Worm (Caenorhabditis elegans): ENCODE results near the gene lpr-2.

lpr-2 gene

DNA sequence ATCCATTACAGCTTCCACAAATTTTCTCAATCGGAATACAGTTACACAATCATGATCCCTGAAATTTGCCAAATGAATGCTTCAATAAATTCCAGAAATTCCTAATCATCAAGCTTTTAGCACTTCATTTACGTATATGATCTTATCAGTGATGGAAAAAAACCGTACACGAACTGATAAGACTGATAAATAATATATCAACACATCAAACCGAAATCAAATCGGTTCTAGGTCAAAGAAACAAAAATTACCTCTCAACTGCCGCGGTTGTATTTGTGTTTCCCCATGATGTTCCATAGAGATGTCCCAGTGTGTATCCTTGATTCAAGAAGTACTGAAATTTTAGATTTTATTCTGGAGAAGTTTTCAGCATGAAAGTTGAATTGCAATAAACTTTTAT lies 8.0 kb upstream of the lpr-2 start:
- TF ChIP-seq unc-62 (GFP tag; optimal IDR thresholded peaks at IDR 0.05), result no peak

DNA sequence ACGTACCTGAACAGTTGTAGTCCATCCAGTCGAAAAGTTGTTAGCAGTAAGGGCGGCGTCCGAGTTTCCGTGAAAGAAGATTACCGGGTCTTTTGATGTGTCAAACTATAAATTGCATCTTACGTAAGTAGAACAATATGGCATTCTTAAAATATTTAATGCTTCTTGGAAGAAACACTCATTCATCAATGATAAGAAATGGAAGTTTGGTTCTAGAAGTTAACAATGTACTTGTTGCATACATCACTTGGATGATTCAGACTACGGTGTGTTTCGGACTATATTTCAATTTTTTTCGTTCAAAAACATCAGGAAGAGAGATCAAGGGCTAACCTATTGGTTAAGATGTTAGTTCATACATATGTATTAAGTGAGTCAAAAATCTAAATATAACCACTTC lies 6.9 kb upstream of the lpr-2 start:
- no peak for TF ChIP-seq unc-62 (GFP tag; optimal IDR thresholded peaks at IDR 0.05)

DNA sequence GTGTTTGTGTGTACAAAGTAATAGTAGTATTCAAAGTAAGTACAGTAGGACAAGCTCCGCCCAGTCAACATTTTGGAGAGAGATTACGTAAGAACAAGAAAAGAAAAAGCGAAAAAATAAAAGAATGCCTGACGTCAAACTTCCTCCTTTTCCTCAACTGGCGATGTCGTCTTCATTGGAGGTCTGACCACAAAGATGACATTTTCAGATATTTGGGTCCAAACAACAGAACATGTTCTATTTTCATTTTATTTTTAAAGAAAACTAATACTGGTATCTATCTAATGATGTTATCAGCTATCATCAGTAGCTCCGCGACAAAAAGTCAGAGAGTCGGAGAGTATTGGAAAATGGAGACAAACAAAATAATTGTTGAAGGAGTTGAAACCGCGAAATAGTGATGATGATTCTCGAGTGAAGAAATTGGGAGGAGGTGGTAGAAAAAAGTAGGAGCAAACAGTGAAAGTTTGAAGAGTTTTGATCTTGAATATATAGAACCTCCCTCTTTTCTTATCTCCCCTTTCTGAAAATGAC lies 5.3 kb upstream of the lpr-2 start, which contains the start of gene lips-5:
TSS of gene lips-5 (minus strand) at position 51 of the 534 bp plus-strand sequence.
- TF ChIP-seq unc-62 (GFP tag; optimal IDR thresholded peaks at IDR 0.05), result no peak

DNA sequence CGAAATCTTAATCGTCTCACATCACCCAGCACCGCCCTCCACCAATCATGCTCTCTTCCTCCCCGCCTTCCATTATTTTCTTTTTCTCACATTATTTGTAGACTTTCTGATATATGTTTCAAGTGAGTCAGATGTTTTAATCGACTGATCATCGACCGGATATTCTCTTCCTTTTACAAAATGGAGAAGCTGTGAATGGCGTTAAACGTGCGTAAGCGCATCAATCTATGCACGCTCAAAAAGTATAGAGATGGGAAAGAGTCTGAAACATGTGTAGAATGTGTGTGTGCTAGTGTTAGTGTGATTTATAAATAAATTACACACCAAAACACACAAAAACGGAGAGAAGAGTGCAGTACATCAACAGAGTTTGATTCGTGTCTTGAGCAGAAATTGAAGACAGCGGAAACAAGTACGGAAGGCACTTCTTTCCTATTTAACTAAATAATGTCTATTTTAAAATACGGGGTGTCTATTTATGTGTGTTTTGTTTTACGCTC lies 2.0 kb upstream of the lpr-2 start:
- no peak for TF ChIP-seq unc-62 (GFP tag; optimal IDR thresholded peaks at IDR 0.05)

DNA sequence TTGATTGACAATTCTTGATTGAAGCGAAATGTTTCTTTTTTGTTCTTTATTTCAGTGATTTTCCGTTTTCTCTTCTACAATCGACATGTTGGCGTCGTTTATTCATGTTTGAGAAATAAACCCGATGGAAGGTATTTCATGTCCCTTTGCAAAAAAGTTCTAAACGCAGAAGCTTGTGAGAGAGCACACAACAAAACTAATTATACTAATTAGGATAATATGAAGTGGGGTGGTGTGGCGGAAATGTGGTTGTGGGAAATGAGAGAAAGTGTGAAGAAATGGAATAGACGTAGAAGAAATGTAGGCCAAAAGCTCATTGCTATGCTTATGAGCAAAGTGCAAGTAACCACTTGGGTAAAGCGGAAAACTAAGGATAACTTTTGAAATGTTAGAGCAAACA lies 3.8 kb downstream of the lpr-2 start:
- no peak for TF ChIP-seq unc-62 (GFP tag; optimal IDR thresholded peaks at IDR 0.05)

DNA sequence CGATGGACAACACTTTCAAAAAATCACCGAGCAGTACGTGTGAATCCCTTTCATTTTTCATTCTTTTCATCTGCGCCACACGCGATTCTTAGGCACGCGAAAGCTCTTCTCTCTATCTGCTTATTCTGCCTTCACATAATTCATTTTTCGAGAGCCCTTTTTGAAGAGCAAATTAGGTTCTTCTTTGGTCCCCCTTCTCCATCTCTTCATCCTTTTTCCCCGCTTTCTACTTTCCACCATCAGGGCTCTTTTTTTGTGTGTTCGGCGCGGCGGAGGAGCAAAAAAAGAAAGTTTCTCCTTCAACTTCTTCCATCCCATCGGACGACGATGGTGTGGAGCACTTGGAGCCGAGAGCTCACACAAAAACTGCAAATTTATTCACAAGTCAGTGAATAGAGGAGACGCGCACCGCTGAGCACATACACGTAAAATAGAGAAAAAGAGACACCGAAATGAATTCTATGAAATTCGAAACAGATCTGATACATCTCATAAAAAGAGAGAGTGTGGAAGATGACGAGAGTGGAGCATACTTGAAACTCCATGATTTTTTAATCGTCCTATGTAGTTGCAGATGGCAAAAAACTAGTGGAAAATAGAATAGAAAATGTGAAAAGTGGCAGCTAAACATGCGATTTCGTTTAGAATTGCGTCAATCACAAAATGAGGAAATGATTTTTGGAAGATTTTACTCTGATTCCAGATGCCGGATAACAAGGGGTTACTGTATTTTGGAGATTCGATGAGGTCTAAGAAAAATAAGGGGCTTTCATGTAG lies 6.2 kb downstream of the lpr-2 start:
- TF ChIP-seq unc-62 (GFP tag; optimal IDR thresholded peaks at IDR 0.05), result no peak

DNA sequence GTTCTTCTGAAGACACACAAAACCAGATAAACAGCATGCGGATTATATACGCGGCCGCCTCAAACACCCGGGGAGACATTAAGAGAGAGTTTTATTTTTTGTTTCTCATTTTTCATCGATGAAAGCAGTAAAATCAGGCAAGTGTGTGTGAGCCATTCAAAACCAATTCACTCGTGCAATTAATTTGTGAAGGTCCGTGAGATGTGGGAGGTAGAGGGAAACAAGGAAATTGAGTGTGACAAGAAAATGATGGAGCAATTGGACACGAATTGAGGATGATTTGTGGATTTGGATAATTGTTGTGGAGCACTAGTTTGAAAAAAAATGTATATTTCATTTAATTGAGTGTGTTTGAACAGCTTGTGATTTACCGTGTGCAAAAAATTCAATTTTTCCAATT lies 8.8 kb downstream of the lpr-2 start:
- TF ChIP-seq unc-62 (GFP tag; optimal IDR thresholded peaks at IDR 0.05), result no peak

DNA sequence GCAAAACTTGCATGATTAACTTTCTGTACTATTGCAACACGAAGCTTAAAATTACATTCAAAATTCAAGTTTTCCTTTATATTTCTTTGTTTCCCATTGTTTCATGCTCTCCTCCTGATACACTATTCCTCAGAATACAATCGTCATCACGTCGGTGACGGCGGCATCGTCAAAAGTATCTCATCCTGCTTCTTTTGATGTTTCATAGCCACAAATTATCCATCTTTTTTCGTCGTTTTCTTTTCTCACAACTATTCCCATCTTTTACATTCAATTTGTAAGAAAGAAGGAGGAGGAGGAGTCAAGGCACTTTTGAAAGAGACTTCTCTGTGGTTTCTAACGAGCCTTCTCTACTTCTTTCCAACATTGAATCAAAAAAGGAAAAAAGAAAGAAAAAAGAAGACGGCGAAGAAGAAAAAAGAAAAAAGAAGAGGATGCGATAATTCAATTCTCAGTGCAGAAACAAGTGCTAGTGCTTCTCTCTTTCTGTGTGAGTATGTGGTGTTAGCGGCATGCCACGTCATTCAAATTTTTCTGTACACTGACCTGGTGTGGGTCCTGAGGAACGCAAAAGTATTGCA lies 9.5 kb downstream of the lpr-2 start:
- no peak for TF ChIP-seq unc-62 (GFP tag; optimal IDR thresholded peaks at IDR 0.05)

DNA sequence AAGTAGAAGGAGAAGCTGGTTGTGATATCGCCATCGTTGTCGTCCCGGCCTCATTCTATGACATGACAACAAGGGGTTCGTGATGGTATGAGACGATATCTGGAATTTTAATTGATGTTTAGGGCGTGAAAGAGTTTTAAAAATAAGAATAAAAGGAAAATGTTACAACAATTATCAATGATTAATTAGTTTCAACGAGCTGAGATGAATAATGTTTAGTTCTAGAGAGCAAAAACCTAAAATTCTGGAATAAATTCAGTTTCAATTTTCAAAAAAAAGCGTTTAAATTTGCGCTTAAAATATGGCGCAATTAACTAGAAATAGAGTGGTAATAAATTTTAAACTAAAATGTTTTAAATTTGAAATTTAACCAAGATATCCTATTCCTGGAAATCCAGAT lies 13.5 kb downstream of the lpr-2 start, which contains the start of gene H01G02.3:
TSS of gene H01G02.3 (minus strand) at position 101 of the 400 bp plus-strand sequence.
- no peak for TF ChIP-seq unc-62 (GFP tag; optimal IDR thresholded peaks at IDR 0.05)

DNA sequence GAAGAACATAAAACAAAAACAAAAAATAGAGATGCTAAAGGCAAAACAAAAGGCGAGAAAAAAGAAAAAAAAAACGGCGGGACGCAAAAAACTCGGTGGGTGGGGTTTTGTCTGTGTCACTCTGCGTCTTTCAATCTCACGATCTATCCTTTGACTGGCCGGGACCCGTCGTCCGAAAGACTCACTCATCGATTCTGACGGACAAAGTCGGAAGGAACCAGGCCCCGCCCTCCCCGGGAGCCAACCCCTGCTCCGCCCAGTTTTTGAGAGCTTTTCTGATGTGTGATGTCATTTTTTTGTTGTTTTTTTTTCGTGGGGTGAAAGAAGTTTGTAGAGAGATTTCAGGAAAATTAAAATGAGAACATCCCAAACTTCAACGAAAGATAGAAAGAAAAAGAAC lies 14.2 kb downstream of the lpr-2 start:
- TF ChIP-seq unc-62 (GFP tag; optimal IDR thresholded peaks at IDR 0.05), result no peak

DNA sequence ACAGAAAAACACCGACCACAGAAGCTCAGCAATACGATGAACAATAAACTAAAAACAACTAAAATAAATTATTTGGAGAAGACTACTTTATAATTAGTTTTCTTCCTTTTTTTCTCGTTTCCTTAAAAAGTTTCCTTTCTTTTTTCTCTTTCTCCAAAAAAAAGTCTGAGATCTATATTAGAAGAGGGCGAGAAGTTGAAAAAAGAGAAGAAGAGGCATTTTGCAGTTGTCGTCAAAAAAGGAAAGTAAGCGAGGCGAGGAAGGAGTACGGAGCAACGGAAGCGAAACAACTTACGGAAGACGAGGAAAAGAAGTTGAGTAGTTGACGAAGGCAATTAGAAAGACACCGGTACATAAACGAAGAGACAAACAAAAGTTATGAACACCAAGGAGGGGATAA lies 16.9 kb downstream of the lpr-2 start:
- no peak for TF ChIP-seq unc-62 (GFP tag; optimal IDR thresholded peaks at IDR 0.05)

DNA sequence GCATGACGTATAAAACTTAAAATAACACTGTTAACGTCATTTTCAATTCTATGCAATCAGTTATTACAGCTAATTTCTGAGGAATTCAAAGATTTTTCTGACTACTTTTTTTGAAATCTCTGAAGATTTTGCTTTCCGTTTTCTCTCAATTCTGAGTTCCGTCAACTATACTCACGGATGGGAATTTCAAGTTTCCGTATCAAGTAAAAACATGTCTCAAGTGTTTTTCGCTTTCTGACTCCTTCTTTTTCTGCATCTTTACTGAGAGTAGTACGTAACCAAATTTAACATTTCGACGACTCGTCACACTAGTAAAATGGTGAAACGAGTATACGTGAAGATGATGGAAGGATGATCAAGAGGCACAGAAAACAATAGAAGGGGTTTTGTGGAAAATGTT lies 17.8 kb downstream of the lpr-2 start:
- TF ChIP-seq unc-62 (GFP tag; optimal IDR thresholded peaks at IDR 0.05), result no peak

DNA sequence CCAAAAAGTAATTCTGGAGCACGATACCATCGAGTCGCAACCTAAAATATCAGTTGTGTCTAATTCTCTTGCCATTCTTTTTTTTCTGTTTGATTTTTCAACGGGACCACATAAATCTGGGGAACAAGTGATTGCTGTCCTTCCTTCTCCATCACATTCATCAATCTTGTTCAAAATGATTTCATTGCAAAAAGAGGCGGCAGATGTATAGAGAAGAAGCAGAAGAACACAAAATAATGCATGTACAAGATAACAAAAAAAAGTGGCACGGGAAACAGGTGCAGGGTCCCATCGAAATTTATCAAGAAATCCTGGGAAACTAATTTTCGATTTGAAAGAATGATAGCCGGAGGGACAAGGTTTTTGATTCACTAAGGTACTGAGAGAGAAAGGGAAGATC lies 20.2 kb downstream of the lpr-2 start:
- no peak for TF ChIP-seq unc-62 (GFP tag; optimal IDR thresholded peaks at IDR 0.05)

DNA sequence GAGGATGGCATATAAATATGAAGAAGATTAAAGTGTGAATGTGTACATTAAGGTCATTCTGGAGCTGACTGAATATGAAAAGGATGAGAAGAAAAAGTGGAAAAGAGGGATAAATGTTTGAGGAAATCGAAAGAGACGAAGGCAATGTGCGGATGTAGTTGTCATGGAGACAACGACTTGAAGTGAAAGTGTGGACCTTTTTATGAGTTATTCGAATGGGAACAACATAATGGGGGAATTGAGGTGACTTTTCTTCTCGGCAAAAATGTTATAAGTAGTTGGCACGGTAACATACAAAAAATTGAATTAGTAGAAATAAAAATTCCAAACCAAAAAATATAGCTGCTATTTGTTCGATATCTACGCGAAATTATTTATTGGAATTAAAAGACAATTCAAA lies 22.1 kb downstream of the lpr-2 start, which contains the start of gene dyf-18:
TSS of gene dyf-18 (minus strand) at position 101 of the 400 bp plus-strand sequence.
- no peak for TF ChIP-seq unc-62 (GFP tag; optimal IDR thresholded peaks at IDR 0.05)

DNA sequence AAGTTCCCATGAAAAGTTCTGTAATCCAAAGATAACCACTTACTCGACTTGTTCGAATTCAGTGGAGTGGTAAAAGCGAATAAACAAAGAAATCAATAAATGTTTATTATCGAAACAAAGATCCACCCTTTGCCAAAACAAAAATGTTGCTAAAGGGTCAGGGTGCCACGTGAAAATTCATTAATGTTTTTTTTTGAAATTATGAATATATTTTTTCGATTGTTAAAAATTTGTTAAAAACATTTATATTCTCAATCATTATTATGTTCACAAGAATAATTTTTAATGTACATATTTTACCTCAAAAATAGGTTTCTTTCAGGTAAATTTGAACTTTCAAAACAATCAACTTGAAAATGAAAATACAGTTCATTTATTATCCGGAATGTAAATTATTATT lies 24.0 kb downstream of the lpr-2 start, which contains the start of gene H01G02.4:
TSS of gene H01G02.4 (minus strand) at position 101 of the 400 bp plus-strand sequence.
- TF ChIP-seq unc-62 (GFP tag; optimal IDR thresholded peaks at IDR 0.05), result no peak

DNA sequence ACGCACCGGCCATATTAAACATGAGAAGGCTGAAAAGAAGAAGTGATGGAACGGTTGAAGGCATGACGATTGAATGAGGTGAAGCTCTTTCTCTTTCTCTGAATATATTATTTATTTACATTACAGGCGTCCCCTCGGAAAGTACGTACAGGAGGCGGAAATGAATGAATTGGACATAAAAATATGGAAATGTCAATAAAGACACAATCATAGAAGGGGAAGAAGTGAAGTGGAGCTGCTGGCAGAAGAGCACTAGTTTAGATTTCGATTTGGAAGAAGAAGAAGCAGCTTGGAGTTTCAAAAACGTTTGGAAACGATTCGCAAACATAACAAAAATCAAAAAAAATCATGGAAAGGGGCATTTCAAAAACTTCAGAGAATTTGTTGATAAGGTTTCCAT lies 25.0 kb downstream of the lpr-2 start, which contains the start of gene H01G02.1:
TSS of gene H01G02.1 (minus strand) at position 101 of the 400 bp plus-strand sequence.
- TF ChIP-seq unc-62 (GFP tag; optimal IDR thresholded peaks at IDR 0.05), result no peak

DNA sequence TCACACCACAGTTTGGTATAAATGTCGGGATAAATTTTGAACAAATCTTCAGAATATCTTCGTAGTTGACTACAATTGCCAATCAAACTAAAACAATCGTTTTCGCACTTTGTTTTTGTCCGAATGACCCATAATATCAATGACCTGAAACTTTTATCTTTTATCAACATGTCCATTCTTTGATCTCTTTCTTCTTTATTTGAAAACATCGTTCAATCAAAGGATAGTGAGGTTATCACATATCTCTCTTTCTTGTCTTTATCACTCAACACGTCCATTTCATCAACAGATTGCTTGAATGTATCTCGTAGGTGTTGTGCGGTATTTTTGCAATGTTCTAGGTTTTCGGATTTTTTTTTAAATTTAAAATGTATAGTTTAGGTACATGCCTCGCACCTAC lies 30.0 kb downstream of the lpr-2 start:
- TF ChIP-seq unc-62 (GFP tag; optimal IDR thresholded peaks at IDR 0.05), result no peak
